Worm (Caenorhabditis elegans) whole organism, L1 larva: ENCODE results near the gene Y75B8A.63.

Experiments
- ceh-82 ChIP-seq, 3 experiments: fragments of 150-350 bp in 1 of 3; sonication (generic microtip) in 2 of 3; optimal IDR thresholded peaks; 2 replicates each; lab custom pipeline; 2014 to 2017; ENCODE audit warnings: missing biosample characterization in 3 of 3, missing genetic modification characterization in 3 of 3
- fkh-10 ChIP-seq: sonication (generic microtip); optimal IDR thresholded peaks from 2 replicates; lab custom pipeline; 2017; ENCODE audit warnings: missing biosample characterization, missing genetic modification reagents, missing genetic modification characterization
- lin-13 ChIP-seq: fragments of 150-350 bp; optimal IDR thresholded peaks from 2 replicates; lab custom pipeline; 2014; ENCODE audit warnings: missing biosample characterization, missing genetic modification reagents, missing genetic modification characterization
- lin-39 ChIP-seq: fragments of 150-350 bp; optimal IDR thresholded peaks from 2 replicates; lab custom pipeline; 2014; ENCODE audit warnings: missing biosample characterization, missing genetic modification reagents, missing genetic modification characterization
- mef-2 ChIP-seq: fragments of 150-350 bp; optimal IDR thresholded peaks from 2 replicates; lab custom pipeline; 2014; ENCODE audit warnings: missing biosample characterization, missing genetic modification characterization
- nhr-12 ChIP-seq: sonication (generic microtip); optimal IDR thresholded peaks from 2 replicates; lab custom pipeline; 2017; ENCODE audit warnings: missing biosample characterization, missing genetic modification characterization
- nhr-237 ChIP-seq: fragments of 150-350 bp; optimal IDR thresholded peaks from 2 replicates; lab custom pipeline; 2014; ENCODE audit warnings: missing biosample characterization, missing genetic modification characterization
- pax-3 ChIP-seq: fragments of 200-800 bp; sonication (Bioruptor generic); optimal IDR thresholded peaks from 2 replicates; lab custom pipeline; 2018; ENCODE audit warnings: mild to moderate bottlenecking, missing genetic modification characterization, moderate library complexity, missing compliant biosample characterization
- rnt-1 ChIP-seq: sonication (generic microtip); optimal IDR thresholded peaks from 2 replicates; lab custom pipeline; 2016; ENCODE audit warnings: mild to moderate bottlenecking, missing genetic modification characterization, moderate library complexity, missing compliant biosample characterization
- skn-1 ChIP-seq: fragments of 150-350 bp; optimal IDR thresholded peaks from 2 replicates; lab custom pipeline; 2014; ENCODE audit warnings: missing biosample characterization, missing genetic modification characterization
- tbx-2 ChIP-seq: sonication (generic microtip); optimal IDR thresholded peaks from 2 replicates; lab custom pipeline; 2016; ENCODE audit warnings: missing genetic modification characterization, missing compliant biosample characterization
- ztf-11 ChIP-seq, 2 experiments: sonication (generic microtip); optimal IDR thresholded peaks; 2 replicates each; lab custom pipeline; 2016 to 2017; ENCODE audit warnings: missing genetic modification characterization in 2 of 2, missing biosample characterization in 1 of 2, missing compliant biosample characterization in 1 of 2
- ztf-4 ChIP-seq: fragments of 150-350 bp; optimal IDR thresholded peaks from 2 replicates; lab custom pipeline; 2014; ENCODE audit warnings: missing biosample characterization, missing genetic modification characterization

- TF ChIP-seq skn-1 (tag; lab: Kevin White, UChicago) = no peak
- TF ChIP-seq lin-13 = no peak
- no peak for TF ChIP-seq ztf-4 (tag; lab: Kevin White, UChicago)
- no peak for TF ChIP-seq lin-39 (tag; lab: Kevin White, UChicago)
- TF ChIP-seq nhr-237 (tag; lab: Kevin White, UChicago) = no peak
- no peak for TF ChIP-seq fkh-10
- no peak for TF ChIP-seq rnt-1 (tag; lab: Kevin White, UChicago)
- no peak for TF ChIP-seq ztf-11 (tag; optimal IDR thresholded peaks at IDR 0.05; lab: Kevin White, UChicago)
- no peak for TF ChIP-seq mef-2 (tag; lab: Kevin White, UChicago)
- no peak for TF ChIP-seq tbx-2 (tag; lab: Kevin White, UChicago)
- no peak for TF ChIP-seq ceh-82 (tag; optimal IDR thresholded peaks at IDR 0.05; lab: Kevin White, UChicago)
- TF ChIP-seq nhr-12 = no peak
- TF ChIP-seq pax-3 (tag; lab: Kevin White, UChicago) = no peak
These were observed 28.5 kb upstream of the Y75B8A.63 start for ce11 chrIII:12299259-12299658.
